Fruit fly (Drosophila melanogaster): ENCODE data around the gene CG7600.

dm6 chr3L:11217893-11218292 lies 7.3 kb downstream of the CG7600 start:
- TF ChIP-seq zf30C (GFP tag; optimal IDR thresholded peaks at IDR 0.05) (no peak), NfI (GFP tag; optimal IDR thresholded peaks at IDR 0.05) (no peak), CG10147 (GFP tag; optimal IDR thresholded peaks at IDR 0.05) (no peak), Poxn (GFP tag; IDR thresholded peaks at IDR 0.05) (no peak), Abd-B (GFP tag; optimal IDR thresholded peaks at IDR 0.05) (no peak), CG14965 (GFP tag; optimal IDR thresholded peaks at IDR 0.05; ENCODE audit: borderline replicate concordance) (no peak), Usf (GFP tag; optimal IDR thresholded peaks at IDR 0.05) (no peak), CG11085 (GFP tag; IDR thresholded peaks at IDR 0.05) (no peak), tup (GFP tag; optimal IDR thresholded peaks at IDR 0.05) (no peak), HLH3B (GFP tag; IDR thresholded peaks at IDR 0.05) (no peak), CG6175 (GFP tag; IDR thresholded peaks at IDR 0.05) (no peak), gce (GFP tag; IDR thresholded peaks at IDR 0.05) (no peak)
